Fruit fly (Drosophila melanogaster) Kc167 (cell line): ENCODE data around the gene Sema1a.

Experiments used
- Myc ChIP-seq: fragments of >200 bp; optimal IDR thresholded peaks from 2 replicates; lab custom pipeline; 2017; ENCODE audit warnings: missing external identifiers
- Sin3A ChIP-seq: fragments of >200 bp; optimal IDR thresholded peaks from 2 replicates; lab custom pipeline; 2018; ENCODE audit warnings: missing external identifiers
- h ChIP-seq: fragments of >200 bp; optimal IDR thresholded peaks from 3 replicates; lab custom pipeline; 2018; ENCODE audit warnings: missing external identifiers
- insv ChIP-seq: fragments of >200 bp; optimal IDR thresholded peaks from 3 replicates; lab custom pipeline; 2018; ENCODE audit warnings: missing external identifiers
- psq ChIP-seq: fragments of >200 bp; optimal IDR thresholded peaks from 2 replicates; lab custom pipeline; 2017; ENCODE audit warnings: missing external identifiers
- ttk ChIP-seq: sonication (Bioruptor generic); optimal IDR thresholded peaks from 2 replicates; lab custom pipeline; 2017; ENCODE audit warnings: missing external identifiers

The Sema1a gene

dm6 chr2L:8543731-8544359 lies 1.9 kb downstream of the Sema1a start:
- TF ChIP-seq h (lab: Kevin White, UChicago) (no peak), psq (lab: Kevin White, UChicago) (no peak), ttk (lab: Kevin White, UChicago) (no peak), Myc (lab: Kevin White, UChicago) (no peak)

dm6 chr2L:8544636-8545035 lies 2.7 kb downstream of the Sema1a start:
- TF ChIP-seq Sin3A (no peak), psq (lab: Kevin White, UChicago) (no peak), insv (no peak), Myc (lab: Kevin White, UChicago) (no peak), h (lab: Kevin White, UChicago) (no peak), ttk (lab: Kevin White, UChicago) (no peak)

- TF ChIP-seq psq (lab: Kevin White, UChicago): no peak
- TF ChIP-seq h (lab: Kevin White, UChicago): no peak
- TF ChIP-seq ttk (lab: Kevin White, UChicago): no peak
- no peak for TF ChIP-seq Myc (lab: Kevin White, UChicago)
- TF ChIP-seq Sin3A: no peak
- no peak for TF ChIP-seq insv
These were observed 3.6 kb downstream of the Sema1a start for dm6 chr2L:8545393-8546100.

- TF ChIP-seq insv: no peak
- TF ChIP-seq Sin3A: no peak
- TF ChIP-seq h (lab: Kevin White, UChicago): no peak
- TF ChIP-seq psq (lab: Kevin White, UChicago): no peak
- TF ChIP-seq ttk (lab: Kevin White, UChicago): no peak
- no peak for TF ChIP-seq Myc (lab: Kevin White, UChicago)
These were observed 6.2 kb downstream of the Sema1a start for dm6 chr2L:8548118-8548517.

- TF ChIP-seq Myc (lab: Kevin White, UChicago): no peak
- TF ChIP-seq h (lab: Kevin White, UChicago): no peak
- TF ChIP-seq Sin3A: no peak
- no peak for TF ChIP-seq insv
- TF ChIP-seq psq (lab: Kevin White, UChicago): no peak
- no peak for TF ChIP-seq ttk (lab: Kevin White, UChicago)
These were observed 10.5 kb downstream of the Sema1a start for dm6 chr2L:8552472-8552871.

- TF ChIP-seq Myc (lab: Kevin White, UChicago): no peak
- no peak for TF ChIP-seq ttk (lab: Kevin White, UChicago)
- no peak for TF ChIP-seq h (lab: Kevin White, UChicago)
- no peak for TF ChIP-seq Sin3A
- no peak for TF ChIP-seq psq (lab: Kevin White, UChicago)
- no peak for TF ChIP-seq insv
These were observed 12.1 kb downstream of the Sema1a start for dm6 chr2L:8553789-8554626.

- TF ChIP-seq Myc (lab: Kevin White, UChicago): no peak
- no peak for TF ChIP-seq insv
- no peak for TF ChIP-seq ttk (lab: Kevin White, UChicago)
- TF ChIP-seq Sin3A: no peak
- TF ChIP-seq psq (lab: Kevin White, UChicago): no peak
- no peak for TF ChIP-seq h (lab: Kevin White, UChicago)
These were observed 14.3 kb downstream of the Sema1a start for dm6 chr2L:8556207-8556606.

dm6 chr2L:8570408-8571072 lies 28.6 kb downstream of the Sema1a start:
- TF ChIP-seq psq (lab: Kevin White, UChicago): no peak
- no peak for TF ChIP-seq insv

- TF ChIP-seq psq (lab: Kevin White, UChicago): no peak
- TF ChIP-seq insv: no peak
- no peak for TF ChIP-seq h (lab: Kevin White, UChicago)
- no peak for TF ChIP-seq ttk (lab: Kevin White, UChicago)
- TF ChIP-seq Myc (lab: Kevin White, UChicago): no peak
- TF ChIP-seq Sin3A: no peak
These were observed 31.0 kb downstream of the Sema1a start for dm6 chr2L:8572900-8573299.

- no peak for TF ChIP-seq ttk (lab: Kevin White, UChicago)
These were observed 32.3 kb downstream of the Sema1a start for dm6 chr2L:8574258-8574657.

dm6 chr2L:8574947-8575346 lies 33.0 kb downstream of the Sema1a start:
- TF ChIP-seq ttk (lab: Kevin White, UChicago) (no peak), insv (no peak), psq (lab: Kevin White, UChicago) (no peak), h (lab: Kevin White, UChicago) (no peak), Sin3A (no peak)

- TF ChIP-seq Myc (lab: Kevin White, UChicago) (no peak), h (lab: Kevin White, UChicago) (no peak), Sin3A (no peak), insv (no peak), psq (lab: Kevin White, UChicago) (no peak), ttk (lab: Kevin White, UChicago) (no peak)
These were observed 34.6 kb downstream of the Sema1a start for dm6 chr2L:8576496-8577000.
